Worm (Caenorhabditis elegans) whole organism, L3 larva: ENCODE measurements around the gene M153.5.
A peak's percentile ranks its signal among the peaks of the same experiment; 100 is the strongest.

Experiments
- eor-1 ChIP-seq, 2 experiments: fragments of 150-350 bp; optimal IDR thresholded peaks; 2 replicates each; lab custom pipeline; 2014 to 2018; ENCODE audit warnings: missing biosample characterization in 2 of 2, missing genetic modification characterization in 2 of 2
- jun-1 ChIP-seq: fragments of 150-350 bp; optimal IDR thresholded peaks from 2 replicates; lab custom pipeline; 2014; ENCODE audit warnings: missing biosample characterization, missing genetic modification reagents, missing genetic modification characterization
- nhr-25 ChIP-seq: sonication (generic microtip); optimal IDR thresholded peaks from 2 replicates; lab custom pipeline; 2017; ENCODE audit warnings: missing biosample characterization, missing genetic modification characterization
- nhr-67 ChIP-seq: fragments of 150-350 bp; optimal IDR thresholded peaks from 2 replicates; lab custom pipeline; 2014; ENCODE audit warnings: missing biosample characterization, missing genetic modification characterization
- nhr-76 ChIP-seq: fragments of 150-350 bp; sonication (generic microtip); optimal IDR thresholded peaks from 5 replicates; lab custom pipeline; 2014; ENCODE audit warnings: missing biosample characterization, missing genetic modification characterization
- nhr-77 ChIP-seq: fragments of 150-350 bp; optimal IDR thresholded peaks from 2 replicates; lab custom pipeline; 2014; ENCODE audit warnings: missing biosample characterization, missing genetic modification characterization
- unc-62 ChIP-seq: fragments of 150-350 bp; sonication (generic microtip); optimal IDR thresholded peaks from 4 replicates; lab custom pipeline; 2014; ENCODE audit warnings: missing biosample characterization, missing genetic modification reagents, missing genetic modification characterization
- ztf-11 ChIP-seq: fragments of 150-350 bp; optimal IDR thresholded peaks from 2 replicates; lab custom pipeline; 2014; ENCODE audit warnings: missing biosample characterization, missing genetic modification characterization
- ztf-4 ChIP-seq: fragments of 150-350 bp; optimal IDR thresholded peaks from 2 replicates; lab custom pipeline; 2014; ENCODE audit warnings: missing biosample characterization, missing genetic modification characterization

DNA sequence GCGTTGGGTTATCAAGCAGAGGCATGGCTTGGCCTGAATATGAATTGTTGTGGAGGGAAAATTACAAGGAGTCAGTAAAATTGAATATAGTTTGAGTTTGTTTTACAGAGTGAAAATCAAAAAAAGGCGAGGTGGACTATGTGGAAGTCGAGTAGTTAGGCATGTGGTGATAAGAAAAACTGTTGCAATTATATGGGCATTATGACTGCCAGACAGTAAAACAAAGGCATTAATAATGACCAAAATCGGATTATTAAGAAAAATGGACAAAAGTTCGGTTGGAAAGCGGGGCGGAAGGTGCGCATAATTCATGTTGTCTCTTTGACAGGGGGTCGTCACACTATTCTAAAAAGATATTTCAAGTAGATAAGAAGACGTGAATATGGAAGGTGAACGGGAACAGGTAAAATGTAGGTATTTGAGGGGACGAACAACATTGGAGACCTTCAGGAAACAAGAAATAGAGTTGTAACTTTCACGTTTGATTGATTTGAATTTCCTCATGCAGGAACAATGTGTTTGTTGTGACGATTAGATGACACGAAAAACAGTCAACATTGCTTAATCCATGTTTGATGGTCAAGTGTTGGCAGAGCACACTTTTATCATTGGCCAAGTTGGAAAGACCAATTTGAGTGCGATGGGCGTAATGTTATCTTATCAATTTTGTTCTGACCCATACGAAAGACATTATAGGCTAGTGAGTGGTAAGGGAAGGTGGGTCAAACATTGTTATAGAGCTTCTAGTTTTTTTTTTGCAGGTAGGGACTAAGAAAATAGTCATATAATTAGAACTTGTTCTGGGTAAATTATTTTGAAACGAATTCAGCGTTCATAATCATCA is 10.5 kb downstream of the M153.5 start, which contains the start of gene mfsd-11:
- TF ChIP-seq unc-62 (GFP tag; lab: Kevin White, UChicago) = no peak
- TF ChIP-seq jun-1 (tag; lab: Kevin White, UChicago) = no peak
- no peak for TF ChIP-seq nhr-76
- TF ChIP-seq nhr-25 (tag; lab: Kevin White, UChicago) = peak; percentile 62
- TF ChIP-seq ztf-11 (tag; lab: Kevin White, UChicago) = no peak
- no peak for TF ChIP-seq ztf-4 (tag; lab: Kevin White, UChicago)
- TF ChIP-seq eor-1 (tag; optimal IDR thresholded peaks at IDR 0.05; lab: Kevin White, UChicago) = no peak
- no peak for TF ChIP-seq nhr-67
- no peak for TF ChIP-seq nhr-77
